Fruit fly (Drosophila melanogaster): ENCODE results near the gene CG14275.

Gene CG14275

DNA sequence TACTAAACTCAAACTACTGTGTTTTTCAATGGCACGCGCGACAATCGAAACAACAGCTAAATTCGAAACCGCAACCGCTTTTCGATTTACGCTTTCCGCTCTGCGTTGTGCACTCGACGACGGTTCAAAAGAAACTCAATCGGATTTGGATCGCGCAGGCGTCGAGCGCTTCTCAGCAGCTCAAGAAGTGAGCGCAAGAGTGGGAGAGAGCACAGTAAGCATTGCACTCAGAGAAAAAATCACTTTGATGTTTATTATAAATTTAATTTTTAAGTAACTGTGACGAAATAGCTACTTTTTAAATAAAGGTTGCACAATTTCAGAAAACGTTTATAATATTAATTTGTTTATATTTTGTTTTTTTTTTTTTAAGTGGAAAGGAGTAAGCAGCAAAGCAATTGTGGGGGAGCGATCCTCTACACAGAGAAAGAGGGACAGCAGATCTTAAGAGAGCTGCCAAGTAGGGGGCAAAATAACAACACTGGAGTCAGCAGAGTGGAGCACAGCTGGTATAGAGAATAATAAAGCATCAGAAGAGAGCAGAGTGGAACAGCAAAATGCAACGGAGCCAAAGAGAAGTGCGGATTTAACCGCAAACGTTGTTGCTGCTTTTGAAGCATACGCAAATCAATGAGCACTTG lies 49.6 kb upstream of the CG14275 start (continued):
- TF ChIP-seq slou (GFP tag; optimal IDR thresholded peaks at IDR 0.05) (peak; percentile 94), Drgx (GFP tag; IDR thresholded peaks at IDR 0.05) (peak; percentile 100), gfzf (GFP tag; optimal IDR thresholded peaks at IDR 0.05) (no peak), wor (GFP tag; IDR thresholded peaks at IDR 0.05) (peak; percentile 97), Stat92E (GFP tag; optimal IDR thresholded peaks at IDR 0.05) (peak in 1 of 3 experiments; percentile 98), scrt (GFP tag; optimal IDR thresholded peaks at IDR 0.05) (peak; percentile 92), ERR (GFP tag; optimal IDR thresholded peaks at IDR 0.05) (peak; percentile 82), Dek (tag; optimal IDR thresholded peaks at IDR 0.05) (peak; percentile 96), BtbVII (GFP tag; optimal IDR thresholded peaks at IDR 0.05) (peak; percentile 97), Asciz (GFP tag; optimal IDR thresholded peaks at IDR 0.05) (peak; percentile 98), jing (GFP tag; optimal IDR thresholded peaks at IDR 0.05) (peak; percentile 77), CG6813 (GFP tag; optimal IDR thresholded peaks at IDR 0.05) (peak; percentile 98), ham (GFP tag; IDR thresholded peaks at IDR 0.05) (peak; percentile 83), Elba2 (GFP tag; optimal IDR thresholded peaks at IDR 0.05) (peak; percentile 90), ems (GFP tag; optimal IDR thresholded peaks at IDR 0.05) (peak; percentile 96), CG9609 (GFP tag; optimal IDR thresholded peaks at IDR 0.05) (peak; percentile 72), CG15601 (tag; optimal IDR thresholded peaks at IDR 0.05) (peak; percentile 98), CG10147 (GFP tag; optimal IDR thresholded peaks at IDR 0.05) (peak; percentile 96), HLH3B (GFP tag; IDR thresholded peaks at IDR 0.05) (peak; percentile 99), CG7928 (GFP tag; optimal IDR thresholded peaks at IDR 0.05) (peak; percentile 69), eyg (GFP tag; optimal IDR thresholded peaks at IDR 0.05) (peak; percentile 72), CG17328 (GFP tag; IDR thresholded peaks at IDR 0.05) (peak; percentile 100), CG2120 (GFP tag; optimal IDR thresholded peaks at IDR 0.05) (peak; percentile 93), ara (GFP tag; IDR thresholded peaks at IDR 0.05) (peak; percentile 99), CG3838 (GFP tag; optimal IDR thresholded peaks at IDR 0.05) (peak; percentile 95), en (GFP tag; optimal IDR thresholded peaks at IDR 0.05) (peak; percentile 78), CG1832 (GFP tag; optimal IDR thresholded peaks at IDR 0.05) (no peak), cad (GFP tag; optimal IDR thresholded peaks at IDR 0.05) (no peak), jumu (GFP tag; optimal IDR thresholded peaks at IDR 0.05) (peak; percentile 73), CG3065 (GFP tag; optimal IDR thresholded peaks at IDR 0.05) (peak; percentile 95), CG10267 (tag; optimal IDR thresholded peaks at IDR 0.05) (peak; percentile 98), repo (GFP tag; optimal IDR thresholded peaks at IDR 0.05) (peak; percentile 83), CG14860 (GFP tag; IDR thresholded peaks at IDR 0.05; ENCODE audit: partially characterized antibody) (no peak), ATbp (GFP tag; optimal IDR thresholded peaks at IDR 0.05) (peak; percentile 98), CG7963 (GFP tag; IDR thresholded peaks at IDR 0.05; ENCODE audit: partially characterized antibody) (no peak), Atf6 (GFP tag; IDR thresholded peaks at IDR 0.05) (peak; percentile 98), Usf (GFP tag; optimal IDR thresholded peaks at IDR 0.05) (peak; percentile 88), GATAe (GFP tag; conservative IDR thresholded peaks at IDR 0.05) (peak; percentile 78), Antp (GFP tag; optimal IDR thresholded peaks at IDR 0.05) (peak; percentile 58), unc-4 (GFP tag; IDR thresholded peaks at IDR 0.05; ENCODE audit: partially characterized antibody) (no peak), Ada2b (GFP tag; IDR thresholded peaks at IDR 0.05) (peak; percentile 98), pan (optimal IDR thresholded peaks at IDR 0.05) (no peak), pan (GFP tag; optimal IDR thresholded peaks at IDR 0.05 in 1 of 2, IDR thresholded peaks at IDR 0.05 in 1 of 2) (peak in 1 of 2 experiments; percentile 99), ftz-f1 (GFP tag; optimal IDR thresholded peaks at IDR 0.05) (peak; percentile 73), CG42726 (GFP tag; IDR thresholded peaks at IDR 0.05; ENCODE audit: partially characterized antibody) (0 out of 2 replicates have a peak, but pooled peaks have one; percentile 16), Fer3 (tag; optimal IDR thresholded peaks at IDR 0.05) (peak; percentile 96), ind (GFP tag; optimal IDR thresholded peaks at IDR 0.05) (peak; percentile 94), Aef1 (GFP tag; IDR thresholded peaks at IDR 0.05) (peak; percentile 95), CG33213 (GFP tag; optimal IDR thresholded peaks at IDR 0.05) (peak; percentile 89), maf-S (GFP tag; optimal IDR thresholded peaks at IDR 0.05) (peak; percentile 86)

Measured in whole organism, embryonic.